Worm (Caenorhabditis elegans): ENCODE results near the gene Y39A1A.16.

The Y39A1A.16 gene

ce11 chrIII:10711192-10711673, 32.2 kb downstream of the Y39A1A.16 start, which contains the start of gene W09D10.5 (continued):
- TF ChIP-seq vab-7 (GFP tag; IDR thresholded peaks at IDR 0.05) (no peak), ztf-11 (tag; optimal IDR thresholded peaks at IDR 0.05) (no peak), ZK337.2 (GFP tag; IDR thresholded peaks at IDR 0.05) (no peak), F10B5.3 (tag; optimal IDR thresholded peaks at IDR 0.05) (no peak), daf-8 (GFP tag; IDR thresholded peaks at IDR 0.05) (no peak), arid-1 (GFP tag; conservative IDR thresholded peaks at IDR 0.05) (0 out of 2 replicates have a peak, but pooled peaks have one; percentile 43), zip-2 (tag; optimal IDR thresholded peaks at IDR 0.05) (no peak), nhr-28 (tag; optimal IDR thresholded peaks at IDR 0.05) (peak; percentile 76), lin-15B (tag; optimal IDR thresholded peaks at IDR 0.05) (no peak), T20F7.1 (GFP tag; optimal IDR thresholded peaks at IDR 0.05) (no peak), lin-1 (GFP tag; IDR thresholded peaks at IDR 0.05) (0 out of 2 replicates have a peak, but pooled peaks have one; percentile 14), fos-1 (tag; optimal IDR thresholded peaks at IDR 0.05) (no peak), egl-43 (GFP tag; IDR thresholded peaks at IDR 0.05) (no peak), nhr-77 (tag; optimal IDR thresholded peaks at IDR 0.05) (no peak), ceh-32 (tag; optimal IDR thresholded peaks at IDR 0.05; ENCODE audit: poor library complexity) (no peak), dmd-9 (GFP tag; IDR thresholded peaks at IDR 0.05) (no peak), snpc-4 (tag; optimal IDR thresholded peaks at IDR 0.05) (no peak), F26F4.8 (GFP tag; conservative IDR thresholded peaks at IDR 0.05) (peak; percentile 56; the same call in 1 of the 2 replicates), duxl-1 (tag; optimal IDR thresholded peaks at IDR 0.05; ENCODE audit: poor library complexity) (no peak), gei-8 (GFP tag; optimal IDR thresholded peaks at IDR 0.05) (peak; percentile 83), dmd-6 (GFP tag; IDR thresholded peaks at IDR 0.05) (peak; percentile 51; the same call in 1 of the 2 replicates), zag-1 (tag; optimal IDR thresholded peaks at IDR 0.05) (no peak), Y48G9A.11 (GFP tag; IDR thresholded peaks at IDR 0.05) (no peak), nhr-102 (tag; optimal IDR thresholded peaks at IDR 0.05) (peak; percentile 9), Y105C5A.15 (GFP tag; IDR thresholded peaks at IDR 0.05) (no peak), ama-1 (optimal IDR thresholded peaks at IDR 0.05) (peak; percentile 84), zfp-2 (tag; optimal IDR thresholded peaks at IDR 0.05) (no peak), nhr-42 (GFP tag; IDR thresholded peaks at IDR 0.05) (0 out of 2 replicates have a peak, but pooled peaks have one; percentile 35), php-3 (GFP tag; IDR thresholded peaks at IDR 0.05) (no peak), unc-62 (GFP tag; optimal IDR thresholded peaks at IDR 0.05 in 1 of 2) (peak in 1 of 2 experiments; percentile 62), unc-62 (tag; optimal IDR thresholded peaks at IDR 0.05) (no peak), lim-7 (GFP tag; IDR thresholded peaks at IDR 0.05) (peak; percentile 63; the same call in 1 of the 2 replicates), nhr-48 (tag; optimal IDR thresholded peaks at IDR 0.05) (no peak), skn-1 (tag; optimal IDR thresholded peaks at IDR 0.05) (no peak), aha-1 (tag) (peak; percentile 91), lin-39 (tag; optimal IDR thresholded peaks at IDR 0.05) (no peak), spr-1 (tag; optimal IDR thresholded peaks at IDR 0.05) (peak; percentile 25), zfp-3 (GFP tag; conservative IDR thresholded peaks at IDR 0.05) (no peak), egl-27 (tag; optimal IDR thresholded peaks at IDR 0.05) (no peak), ZK546.5 (tag; optimal IDR thresholded peaks at IDR 0.05) (no peak), mep-1 (tag; optimal IDR thresholded peaks at IDR 0.05) (no peak), jun-1 (tag; optimal IDR thresholded peaks at IDR 0.05) (no peak), nhr-25 (tag; optimal IDR thresholded peaks at IDR 0.05; ENCODE audit: borderline replicate concordance, insufficient read depth) (no peak), Y5F2A.4 (GFP tag; optimal IDR thresholded peaks at IDR 0.05) (no peak), madf-5 (GFP tag; IDR thresholded peaks at IDR 0.05) (peak in 1 of 2 experiments; percentile 85; a peak in 1 of 4 replicates), ceh-20 (GFP tag; IDR thresholded peaks at IDR 0.05) (no peak), nhr-11 (tag; optimal IDR thresholded peaks at IDR 0.05) (peak; percentile 46), fkh-10 (GFP tag; optimal IDR thresholded peaks at IDR 0.05) (no peak), mdl-1 (tag; optimal IDR thresholded peaks at IDR 0.05) (no peak), ztf-7 (tag; optimal IDR thresholded peaks at IDR 0.05) (no peak), ces-1 (GFP tag; optimal IDR thresholded peaks at IDR 0.05) (no peak), set-16 (GFP tag; IDR thresholded peaks at IDR 0.05) (no peak), dmd-8 (GFP tag; IDR thresholded peaks at IDR 0.05) (no peak)
